Fruit fly (Drosophila melanogaster) whole organism, embryonic: Measurements from ENCODE around the gene CG7275.

Experiments used
- ATbp ChIP-seq: fragments of 200-800 bp; sonication (Bioruptor generic); optimal IDR thresholded peaks from 2 replicates; lab custom pipeline; 2017; ENCODE audit warnings: missing biosample characterization, mild to moderate bottlenecking, missing genetic modification characterization, missing genetic modification reagents
- Atf3 ChIP-seq: fragments of 200-800 bp; sonication (Bioruptor generic); optimal IDR thresholded peaks from 3 replicates; lab custom pipeline; 2016; ENCODE audit warnings: missing biosample characterization, missing genetic modification characterization
- Blimp-1 ChIP-seq: fragments of 200-800 bp; sonication (Bioruptor generic); optimal IDR thresholded peaks from 3 replicates; lab custom pipeline; 2018; ENCODE audit warnings: missing biosample characterization, missing genetic modification characterization, mild to moderate bottlenecking, moderate library complexity, missing genetic modification reagents
- CG1024 ChIP-seq: fragments of 200-800 bp; sonication (Bioruptor generic); IDR thresholded peaks from 2 replicates; pipeline ENCODE4 v1.3.6; 2022; ENCODE audit warnings: missing biosample characterization, missing genetic modification characterization
- CG12659 ChIP-seq: fragments of 200-800 bp; sonication (Bioruptor generic); optimal IDR thresholded peaks from 3 replicates; lab custom pipeline; 2017; ENCODE audit warnings: mild to moderate bottlenecking, missing biosample characterization, missing genetic modification reagents, missing genetic modification characterization
- CG13424 ChIP-seq: fragments of 200-800 bp; sonication (Bioruptor generic); optimal IDR thresholded peaks from 2 replicates; lab custom pipeline; 2019; ENCODE audit warnings: missing biosample characterization, mild to moderate bottlenecking, missing genetic modification characterization, moderate library complexity
- CG13624 ChIP-seq: fragments of 200-800 bp; sonication (Bioruptor generic); optimal IDR thresholded peaks from 2 replicates; lab custom pipeline; 2016; ENCODE audit warnings: missing biosample characterization, missing genetic modification characterization
- CG14441 ChIP-seq: fragments of 200-800 bp; sonication (Bioruptor generic); IDR thresholded peaks from 2 replicates; pipeline ENCODE4 v1.3.6; 2022; ENCODE audit warnings: missing biosample characterization, missing genetic modification characterization
- CG16779 ChIP-seq: fragments of 200-800 bp; sonication (Bioruptor generic); IDR thresholded peaks from 2 replicates; pipeline ENCODE4 v1.3.6; 2022; ENCODE audit warnings: missing biosample characterization, missing genetic modification characterization
- CG16863 ChIP-seq: fragments of 200-800 bp; sonication (Bioruptor generic); optimal IDR thresholded peaks from 3 replicates; lab custom pipeline; 2016; ENCODE audit warnings: missing biosample characterization, missing genetic modification characterization
- CG18764 ChIP-seq: fragments of 200-800 bp; sonication (Bioruptor generic); optimal IDR thresholded peaks from 3 replicates; lab custom pipeline; 2016; ENCODE audit warnings: missing biosample characterization, missing genetic modification characterization
- CG30403 ChIP-seq: fragments of 200-800 bp; sonication (Bioruptor generic); optimal IDR thresholded peaks from 3 replicates; lab custom pipeline; 2016; ENCODE audit warnings: missing biosample characterization, missing genetic modification characterization
- CG3065 ChIP-seq: fragments of 200-800 bp; sonication (Bioruptor generic); optimal IDR thresholded peaks from 2 replicates; lab custom pipeline; 2016; ENCODE audit warnings: missing biosample characterization, missing genetic modification characterization
- CG32532 ChIP-seq: fragments of 200-800 bp; sonication (Bioruptor generic); IDR thresholded peaks from 2 replicates; pipeline ENCODE4 v1.3.6; 2022; ENCODE audit warnings: missing biosample characterization, missing genetic modification characterization
- CG8388 ChIP-seq: fragments of 200-800 bp; sonication (Bioruptor generic); optimal IDR thresholded peaks from 2 replicates; lab custom pipeline; 2019; ENCODE audit warnings: missing biosample characterization, mild to moderate bottlenecking, missing genetic modification characterization, moderate library complexity
- Dref ChIP-seq: fragments of 200-800 bp; sonication (Bioruptor generic); IDR thresholded peaks from 2 replicates; pipeline ENCODE4 v1.3.6; 2022; ENCODE audit warnings: missing biosample characterization, missing genetic modification characterization
- E2f2 ChIP-seq: fragments of 200-800 bp; sonication (Bioruptor generic); IDR thresholded peaks from 2 replicates; pipeline ENCODE4 v1.3.6; 2022; ENCODE audit warnings: missing biosample characterization, missing genetic modification characterization
- Hmr ChIP-seq: fragments of 200-800 bp; sonication (Bioruptor generic); optimal IDR thresholded peaks from 3 replicates; lab custom pipeline; 2017; ENCODE audit warnings: mild to moderate bottlenecking, missing biosample characterization, missing genetic modification reagents, missing genetic modification characterization
- Hr51 ChIP-seq, 2 experiments: fragments of 200-800 bp; sonication (Bioruptor generic); optimal IDR thresholded peaks; 2 replicates in 1 of 2; 3 replicates in 1 of 2; lab custom pipeline; 2016 to 2018; ENCODE audit warnings: missing biosample characterization in 2 of 2, missing genetic modification characterization in 2 of 2, mild to moderate bottlenecking in 1 of 2, moderate library complexity in 1 of 2
- Max ChIP-seq: fragments of 200-800 bp; sonication (Bioruptor generic); optimal IDR thresholded peaks from 2 replicates; lab custom pipeline; 2016; ENCODE audit warnings: missing biosample characterization, mild to moderate bottlenecking, missing genetic modification characterization
- Med ChIP-seq: fragments of 200-800 bp; sonication (Bioruptor generic); peaks from one replicate; lab custom pipeline; 2016; ENCODE audit warnings: missing biosample characterization, missing genetic modification characterization, mild to moderate bottlenecking, inconsistent platforms, moderate library complexity
- Ravus ChIP-seq: fragments of 200-800 bp; sonication (Bioruptor generic); IDR thresholded peaks from 2 replicates; pipeline ENCODE4 v1.3.6; 2022; ENCODE audit warnings: missing biosample characterization, missing genetic modification characterization
- Ssrp ChIP-seq: fragments of 200-800 bp; sonication (Bioruptor generic); optimal IDR thresholded peaks from 2 replicates; lab custom pipeline; 2018; ENCODE audit warnings: missing biosample characterization, mild to moderate bottlenecking, missing genetic modification characterization, moderate library complexity
- YL-1 ChIP-seq: fragments of 200-800 bp; sonication (Bioruptor generic); optimal IDR thresholded peaks from 3 replicates; lab custom pipeline; 2017; ENCODE audit warnings: missing biosample characterization, mild to moderate bottlenecking, missing genetic modification characterization
- az2 ChIP-seq: fragments of 200-800 bp; sonication (Bioruptor generic); optimal IDR thresholded peaks from 3 replicates; lab custom pipeline; 2016; ENCODE audit warnings: missing biosample characterization, missing genetic modification characterization
- danr ChIP-seq: fragments of 200-800 bp; sonication (Bioruptor generic); IDR thresholded peaks from 2 replicates; pipeline ENCODE4 v1.3.6; 2022; ENCODE audit warnings: missing biosample characterization, missing genetic modification characterization
- dpn ChIP-seq, 2 experiments: fragments of 200-800 bp; sonication (Bioruptor generic); optimal IDR thresholded peaks; 3 replicates each; lab custom pipeline; 2016; ENCODE audit warnings: missing biosample characterization in 2 of 2, missing genetic modification characterization in 2 of 2
- gce ChIP-seq: fragments of 200-800 bp; sonication (Bioruptor generic); IDR thresholded peaks from 3 replicates; pipeline ENCODE4 v1.3.6; 2022; ENCODE audit warnings: missing biosample characterization, missing genetic modification characterization
- gfzf ChIP-seq: fragments of 200-800 bp; sonication (Bioruptor generic); optimal IDR thresholded peaks from 2 replicates; lab custom pipeline; 2016; ENCODE audit warnings: missing biosample characterization, mild to moderate bottlenecking, missing genetic modification characterization, moderate library complexity
- hbn ChIP-seq: fragments of 200-800 bp; sonication (Bioruptor generic); IDR thresholded peaks from 2 replicates; pipeline ENCODE4 v1.3.6; 2022; ENCODE audit warnings: missing biosample characterization, missing genetic modification characterization; ENCODE audit not compliant: partially characterized antibody
- kay ChIP-seq: fragments of 200-800 bp; sonication (Bioruptor generic); optimal IDR thresholded peaks from 2 replicates; lab custom pipeline; 2016; ENCODE audit warnings: missing biosample characterization, missing genetic modification characterization
- nerfin-2 ChIP-seq: fragments of 200-800 bp; sonication (Bioruptor generic); IDR thresholded peaks from 2 replicates; pipeline ENCODE4 v1.3.6; 2022; ENCODE audit warnings: missing biosample characterization, missing genetic modification characterization; ENCODE audit not compliant: partially characterized antibody
- psq ChIP-seq: fragments of 200-800 bp; sonication (Bioruptor generic); optimal IDR thresholded peaks from 2 replicates; lab custom pipeline; 2017; ENCODE audit warnings: missing biosample characterization, missing genetic modification characterization
- pzg ChIP-seq: fragments of 200-800 bp; sonication (Bioruptor generic); optimal IDR thresholded peaks from 3 replicates; lab custom pipeline; 2018; ENCODE audit warnings: missing biosample characterization, mild to moderate bottlenecking, missing genetic modification characterization, moderate library complexity
- repo ChIP-seq: fragments of 200-800 bp; sonication (Bioruptor generic); optimal IDR thresholded peaks from 2 replicates; lab custom pipeline; 2016; ENCODE audit warnings: missing biosample characterization, missing genetic modification characterization
- row ChIP-seq: fragments of 200-800 bp; sonication (Bioruptor generic); IDR thresholded peaks from 3 replicates; pipeline ENCODE4 v1.3.6; 2022; ENCODE audit warnings: missing biosample characterization, missing genetic modification characterization
- so ChIP-seq: fragments of 200-800 bp; sonication (Bioruptor generic); IDR thresholded peaks from 3 replicates; pipeline ENCODE4 v1.3.6; 2022; ENCODE audit warnings: missing biosample characterization, missing genetic modification characterization
- tll ChIP-seq, 2 experiments: fragments of 200-800 bp in 1 of 2; fragments of >200 bp in 1 of 2; sonication (Bioruptor generic) in 1 of 2; optimal IDR thresholded peaks; 2 replicates each; lab custom pipeline; 2017 to 2019; ENCODE audit warnings: missing biosample characterization in 2 of 2, missing genetic modification characterization in 2 of 2, mild to moderate bottlenecking in 1 of 2, moderate library complexity in 1 of 2
- trem ChIP-seq: fragments of 200-800 bp; optimal IDR thresholded peaks from 3 replicates; lab custom pipeline; 2019; ENCODE audit warnings: missing biosample characterization, mild to moderate bottlenecking, missing genetic modification characterization, moderate library complexity
- twi ChIP-seq: fragments of 200-800 bp; optimal IDR thresholded peaks from 2 replicates; lab custom pipeline; 2019; ENCODE audit warnings: missing biosample characterization, mild to moderate bottlenecking, missing genetic modification characterization, moderate library complexity
- unc-4 ChIP-seq: fragments of 200-800 bp; sonication (Bioruptor generic); IDR thresholded peaks from 2 replicates; pipeline ENCODE4 v1.3.6; 2022; ENCODE audit warnings: missing biosample characterization, missing genetic modification characterization; ENCODE audit not compliant: partially characterized antibody
- vnd ChIP-seq: fragments of 200-800 bp; sonication (Bioruptor generic); IDR thresholded peaks from 3 replicates; pipeline ENCODE4 v1.3.6; 2022; ENCODE audit warnings: missing biosample characterization, missing genetic modification characterization; ENCODE audit not compliant: partially characterized antibody

CG7275 gene

dm6 chr3L:15523806-15524346 lies 25.1 kb downstream of the CG7275 start, which contains the start of gene CG7945 (continued):
- TF ChIP-seq vnd (GFP tag; lab: Robert Waterston, UW) (0 out of 3 replicates have a peak, but pooled peaks have one; percentile 36), az2 (no peak), Blimp-1 (no peak), kay (no peak), CG18764 (GFP tag; lab: Kevin White, UChicago) (no peak), CG8388 (no peak), CG14441 (GFP tag; lab: Robert Waterston, UW) (no peak), CG32532 (no peak), Ravus (GFP tag; lab: Robert Waterston, UW) (no peak), nerfin-2 (GFP tag; lab: Robert Waterston, UW) (peak; percentile 73; the same call in 1 of the 2 replicates), CG16779 (no peak), hbn (peak; percentile 63), YL-1 (GFP tag; lab: Kevin White, UChicago) (peak; percentile 72), unc-4 (peak; percentile 69), gfzf (GFP tag; lab: Kevin White, UChicago) (peak; percentile 84), Med (peak; percentile 59), CG13624 (no peak), row (GFP tag; lab: Robert Waterston, UW) (peak; percentile 17; the same call in 1 of the 3 replicates), repo (no peak), Hmr (GFP tag; lab: Kevin White, UChicago) (no peak), CG30403 (GFP tag; lab: Kevin White, UChicago) (no peak), Ssrp (tag; lab: Kevin White, UChicago) (no peak), CG16863 (GFP tag; lab: Kevin White, UChicago) (no peak), CG1024 (no peak), ATbp (GFP tag; lab: Kevin White, UChicago) (no peak), twi (tag; lab: Kevin White, UChicago) (no peak), gce (GFP tag; lab: Robert Waterston, UW) (no peak), E2f2 (peak; percentile 99)
- TF ChIP-seq, all 482 proteins: peak for 71

DNA sequence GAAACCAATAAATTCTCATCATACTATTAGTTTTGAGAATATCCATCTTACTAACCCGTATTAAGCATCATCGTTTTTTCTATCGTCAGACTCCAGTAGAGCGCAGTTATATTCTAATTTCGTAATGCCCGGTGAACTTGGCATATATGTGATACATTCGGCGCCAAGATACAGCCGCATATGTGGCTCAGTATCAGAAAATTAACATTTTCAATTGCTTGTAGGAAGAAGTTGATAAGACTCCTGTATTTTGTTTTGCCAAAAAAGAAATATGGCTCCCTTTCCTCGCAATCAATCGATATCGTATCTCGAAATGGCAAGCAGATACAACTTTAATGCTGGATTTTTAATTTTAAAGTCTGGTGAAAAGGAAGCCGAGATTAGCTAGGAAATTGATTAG lies 26.4 kb downstream of the CG7275 start, which contains the start of gene CG33986:
CG33986 (minus strand) TSS at position 101 of the 400 bp plus-strand sequence.
- no peak for TF ChIP-seq row (GFP tag; lab: Robert Waterston, UW)

dm6 chr3L:15526712-15527111 lies 28.0 kb downstream of the CG7275 start, which contains the start of gene CG33985:
TSS of gene CG33985 (minus strand) at chr3L:15526812.
- TF ChIP-seq Atf3 (GFP tag; lab: Kevin White, UChicago), result no peak
- no peak for TF ChIP-seq Hr51 (GFP tag; optimal IDR thresholded peaks at IDR 0.05; lab: Kevin White, UChicago)
- no peak for TF ChIP-seq danr (GFP tag; lab: Robert Waterston, UW)
- TF ChIP-seq tll (GFP tag; optimal IDR thresholded peaks at IDR 0.05; lab: Kevin White, UChicago), result no peak

- no peak for TF ChIP-seq gfzf (GFP tag; lab: Kevin White, UChicago)
- TF ChIP-seq Max (GFP tag; lab: Kevin White, UChicago), result no peak
- no peak for TF ChIP-seq CG12659 (GFP tag; lab: Kevin White, UChicago)
- no peak for TF ChIP-seq CG13424 (tag; lab: Kevin White, UChicago)
- no peak for TF ChIP-seq trem (tag; lab: Kevin White, UChicago)
- TF ChIP-seq pzg (GFP tag; lab: Kevin White, UChicago), result no peak
- no peak for TF ChIP-seq so (GFP tag; lab: Robert Waterston, UW)
- TF ChIP-seq psq, result no peak
- no peak for TF ChIP-seq CG3065 (GFP tag; lab: Kevin White, UChicago)
- TF ChIP-seq Dref (GFP tag; lab: Robert Waterston, UW), result no peak
- TF ChIP-seq dpn (GFP tag; optimal IDR thresholded peaks at IDR 0.05; lab: Kevin White, UChicago), result no peak
Observed at dm6 chr3L:15527416-15527815, 28.7 kb downstream of the CG7275 start, which contains the start of gene CG42729. TSS of gene CG42729 (minus strand) at chr3L:15527516.
